Fruit fly (Drosophila melanogaster) whole organism, wandering third instar larva: ENCODE measurements around the gene mTerf3.

ENCODE experiments used
- Abd-B ChIP-seq: fragments of >200 bp; optimal IDR thresholded peaks from 2 replicates; lab custom pipeline; 2017; ENCODE audit warnings: missing biosample characterization, missing genetic modification characterization
- CG32264 ChIP-seq: fragments of 200-800 bp; sonication (Bioruptor generic); optimal IDR thresholded peaks from 2 replicates; lab custom pipeline; 2016; ENCODE audit warnings: missing biosample characterization, missing genetic modification characterization
- CG9705 ChIP-seq: fragments of 200-800 bp; sonication (Bioruptor generic); optimal IDR thresholded peaks from 2 replicates; lab custom pipeline; 2018; ENCODE audit warnings: missing biosample characterization, mild to moderate bottlenecking, missing genetic modification characterization
- CrebA ChIP-seq: fragments of 200-800 bp; sonication (Bioruptor generic); optimal IDR thresholded peaks from 2 replicates; lab custom pipeline; 2016; ENCODE audit warnings: missing biosample characterization, mild to moderate bottlenecking, missing genetic modification characterization, borderline replicate concordance
- Dfd ChIP-seq: fragments of >200 bp; optimal IDR thresholded peaks from 2 replicates; lab custom pipeline; 2017; ENCODE audit warnings: missing biosample characterization, missing genetic modification characterization
- Dif ChIP-seq: fragments of 200-275, 200-300 bp; sonication (Bioruptor generic); optimal IDR thresholded peaks from 2 replicates; lab custom pipeline; 2018; ENCODE audit warnings: missing biosample characterization, missing genetic modification characterization; ENCODE audit not compliant: partially characterized antibody
- GATAd ChIP-seq: sonication (Bioruptor generic); optimal IDR thresholded peaks from 2 replicates; lab custom pipeline; 2016; ENCODE audit warnings: missing biosample characterization, missing genetic modification characterization
- HLH106 ChIP-seq: fragments of 200-800 bp; optimal IDR thresholded peaks from 3 replicates; lab custom pipeline; 2019; ENCODE audit warnings: missing biosample characterization, mild to moderate bottlenecking, missing genetic modification characterization, moderate library complexity
- Hnf4 ChIP-seq: fragments of 200-800 bp; sonication (Bioruptor generic); optimal IDR thresholded peaks from 2 replicates; lab custom pipeline; 2016; ENCODE audit warnings: missing biosample characterization, mild to moderate bottlenecking, missing genetic modification characterization
- Hr78 ChIP-seq: fragments of >200 bp; optimal IDR thresholded peaks from 2 replicates; lab custom pipeline; 2017; ENCODE audit warnings: missing biosample characterization, missing genetic modification characterization
- Hr83 ChIP-seq: fragments of 200-300 bp; sonication (Bioruptor generic); optimal IDR thresholded peaks from 2 replicates; lab custom pipeline; 2016; ENCODE audit warnings: missing biosample characterization, mild to moderate bottlenecking, missing genetic modification characterization, moderate library complexity; ENCODE audit not compliant: poor library complexity, severe bottlenecking
- Jra ChIP-seq: sonication (Bioruptor generic); optimal IDR thresholded peaks from 2 replicates; lab custom pipeline; 2016; ENCODE audit warnings: missing biosample characterization, missing genetic modification characterization
- Mio ChIP-seq: sonication (Bioruptor generic); optimal IDR thresholded peaks from 2 replicates; lab custom pipeline; 2016; ENCODE audit warnings: missing biosample characterization, missing genetic modification characterization
- Myc ChIP-seq: fragments of >200 bp; optimal IDR thresholded peaks from 2 replicates; lab custom pipeline; 2017
- N ChIP-seq: fragments of >200 bp; optimal IDR thresholded peaks from 2 replicates; lab custom pipeline; 2018; ENCODE audit warnings: missing biosample characterization, missing external identifiers, missing genetic modification characterization
- OdsH ChIP-seq: fragments of 200-800 bp; sonication (Bioruptor generic); optimal IDR thresholded peaks from 2 replicates; lab custom pipeline; 2016; ENCODE audit warnings: missing biosample characterization, mild to moderate bottlenecking, missing genetic modification characterization
- Rel ChIP-seq, 2 experiments: fragments of 200-800 bp; sonication (Bioruptor generic) in 1 of 2; optimal IDR thresholded peaks; 2 replicates in 1 of 2; 3 replicates in 1 of 2; lab custom pipeline; 2016 to 2019; ENCODE audit warnings: mild to moderate bottlenecking in 2 of 2, missing biosample characterization in 2 of 2, missing genetic modification characterization in 2 of 2, moderate library complexity in 1 of 2
- Sp1 ChIP-seq: fragments of 200-800 bp; sonication (Bioruptor generic); optimal IDR thresholded peaks from 3 replicates; lab custom pipeline; 2019; ENCODE audit warnings: missing biosample characterization, mild to moderate bottlenecking, missing genetic modification characterization, moderate library complexity
- Vsx2 ChIP-seq: fragments of 200-300, 225-300 bp; sonication (Bioruptor generic); optimal IDR thresholded peaks from 2 replicates; lab custom pipeline; 2018; ENCODE audit warnings: missing biosample characterization, missing genetic modification characterization; ENCODE audit not compliant: partially characterized antibody
- br ChIP-seq: fragments of 200-800 bp; sonication (Bioruptor generic); optimal IDR thresholded peaks from 2 replicates; lab custom pipeline; 2016; ENCODE audit warnings: missing biosample characterization, missing genetic modification characterization
- brk ChIP-seq: fragments of 200-800 bp; sonication (Bioruptor generic); optimal IDR thresholded peaks from 2 replicates; lab custom pipeline; 2016; ENCODE audit warnings: missing biosample characterization, mild to moderate bottlenecking, missing genetic modification characterization
- dl ChIP-seq, 2 experiments: fragments of 175-275, 200-275 bp in 1 of 2; fragments of 200-275 bp in 1 of 2; sonication (Bioruptor generic); optimal IDR thresholded peaks; lab custom pipeline; 2018; ENCODE audit warnings: mild to moderate bottlenecking in 2 of 2, missing biosample characterization in 2 of 2, missing genetic modification characterization in 2 of 2, moderate library complexity in 2 of 2; ENCODE audit not compliant: partially characterized antibody in 2 of 2, insufficient read depth in 1 of 2
- dmrt93B ChIP-seq: fragments of 200-800 bp; sonication (Bioruptor generic); optimal IDR thresholded peaks from 2 replicates; lab custom pipeline; 2018; ENCODE audit warnings: missing biosample characterization, mild to moderate bottlenecking, missing genetic modification characterization
- dsf ChIP-seq: sonication (Bioruptor generic); optimal IDR thresholded peaks from 2 replicates; lab custom pipeline; 2016; ENCODE audit warnings: missing biosample characterization, missing genetic modification characterization, borderline replicate concordance
- ey ChIP-seq: fragments of 200-800 bp; sonication (Bioruptor generic); optimal IDR thresholded peaks from 2 replicates; lab custom pipeline; 2016; ENCODE audit warnings: missing biosample characterization, missing genetic modification characterization
- foxo ChIP-seq, 2 experiments: fragments of 200-800 bp; sonication (Bioruptor generic); optimal IDR thresholded peaks; 2 replicates in 1 of 2; 3 replicates in 1 of 2; lab custom pipeline; 2016 to 2017; ENCODE audit warnings: missing biosample characterization in 2 of 2, missing genetic modification characterization in 2 of 2
- fru ChIP-seq: fragments of 200-800 bp; sonication (Bioruptor generic); optimal IDR thresholded peaks from 3 replicates; lab custom pipeline; 2016; ENCODE audit warnings: missing biosample characterization, mild to moderate bottlenecking, missing genetic modification characterization
- h ChIP-seq: fragments of 200-800 bp; sonication (Bioruptor generic); optimal IDR thresholded peaks from 3 replicates; lab custom pipeline; 2016; ENCODE audit warnings: missing biosample characterization, mild to moderate bottlenecking, missing genetic modification characterization
- jim ChIP-seq: fragments of 175-275, 200-325 bp; sonication (Bioruptor generic); optimal IDR thresholded peaks from 2 replicates; lab custom pipeline; 2016; ENCODE audit warnings: missing biosample characterization, mild to moderate bottlenecking, missing genetic modification characterization
- lola ChIP-seq: fragments of >200 bp; optimal IDR thresholded peaks from 2 replicates; lab custom pipeline; 2017; ENCODE audit warnings: missing biosample characterization, missing genetic modification characterization
- pan ChIP-seq: fragments of >200 bp; optimal IDR thresholded peaks from 2 replicates; lab custom pipeline; 2017
- psq ChIP-seq: fragments of 200-800 bp; sonication (Bioruptor generic); optimal IDR thresholded peaks from 3 replicates; lab custom pipeline; 2017; ENCODE audit warnings: missing biosample characterization, mild to moderate bottlenecking, missing genetic modification characterization, moderate library complexity
- rgr ChIP-seq: fragments of 200-800 bp; sonication (Bioruptor generic); optimal IDR thresholded peaks from 3 replicates; lab custom pipeline; 2016; ENCODE audit warnings: missing biosample characterization, mild to moderate bottlenecking, missing genetic modification characterization
- sage ChIP-seq: fragments of 200-800 bp; sonication (Bioruptor generic); optimal IDR thresholded peaks from 2 replicates; lab custom pipeline; 2016; ENCODE audit warnings: missing biosample characterization, mild to moderate bottlenecking, missing genetic modification characterization
- sv ChIP-seq: fragments of 200-800 bp; sonication (Bioruptor generic); optimal IDR thresholded peaks from 3 replicates; lab custom pipeline; 2016; ENCODE audit warnings: missing biosample characterization, missing genetic modification characterization
- tai ChIP-seq: sonication (Bioruptor generic); optimal IDR thresholded peaks from 2 replicates; lab custom pipeline; 2016; ENCODE audit warnings: missing biosample characterization, missing genetic modification characterization
- usp ChIP-seq: fragments of >200 bp; optimal IDR thresholded peaks from 2 replicates; lab custom pipeline; 2017; ENCODE audit warnings: missing biosample characterization, missing genetic modification characterization
- woc ChIP-seq: sonication (Bioruptor generic); optimal IDR thresholded peaks from 2 replicates; lab custom pipeline; 2016; ENCODE audit warnings: missing biosample characterization, mild to moderate bottlenecking, missing genetic modification characterization

mTerf3 gene

dm6 chr3L:20472607-20473006, 48.0 kb downstream of the mTerf3 start:
- TF ChIP-seq GATAd: no peak
- TF ChIP-seq foxo (GFP tag; optimal IDR thresholded peaks at IDR 0.05; lab: Kevin White, UChicago): no peak
- TF ChIP-seq dmrt93B (GFP tag; lab: Kevin White, UChicago): no peak
- no peak for TF ChIP-seq Jra (GFP tag; lab: Kevin White, UChicago)
- TF ChIP-seq CrebA: no peak
- TF ChIP-seq brk (GFP tag; lab: Kevin White, UChicago): no peak
- no peak for TF ChIP-seq Hr83

dm6 chr3L:20471499-20472313, 48.9 kb downstream of the mTerf3 start:
- TF ChIP-seq CG32264 (no peak), psq (GFP tag; lab: Kevin White, UChicago) (no peak), ey (GFP tag; lab: Kevin White, UChicago) (no peak), Vsx2 (GFP tag; lab: Kevin White, UChicago) (no peak), rgr (GFP tag; lab: Kevin White, UChicago) (peak; percentile 72), Dfd (GFP tag; lab: Kevin White, UChicago) (no peak), Sp1 (GFP tag; lab: Kevin White, UChicago) (peak; percentile 6), sv (GFP tag; lab: Kevin White, UChicago) (no peak), N (GFP tag; lab: Kevin White, UChicago) (no peak), HLH106 (peak; percentile 9), h (GFP tag; lab: Kevin White, UChicago) (peak; percentile 21), CrebA (no peak), Mio (GFP tag; lab: Kevin White, UChicago) (no peak), Hr83 (peak; percentile 27), dl (GFP tag; optimal IDR thresholded peaks at IDR 0.05; lab: Kevin White, UChicago; ENCODE audit: insufficient read depth in 1 of 2, partially characterized antibody in 2 of 2) (no peak), Hnf4 (GFP tag; lab: Kevin White, UChicago) (peak; percentile 12), Jra (GFP tag; lab: Kevin White, UChicago) (no peak), br (peak; percentile 31), tai (GFP tag; lab: Kevin White, UChicago) (peak; percentile 9), lola (no peak), jim (no peak), CG9705 (GFP tag; lab: Kevin White, UChicago) (no peak), Hr78 (GFP tag; lab: Kevin White, UChicago) (no peak), Myc (lab: Kevin White, UChicago) (no peak), dsf (no peak), foxo (GFP tag; optimal IDR thresholded peaks at IDR 0.05; lab: Kevin White, UChicago) (peak in 1 of 2 experiments; percentile 41), OdsH (GFP tag; lab: Kevin White, UChicago) (peak; percentile 18), Rel (GFP tag; optimal IDR thresholded peaks at IDR 0.05; lab: Kevin White, UChicago) (no peak), Rel (tag; optimal IDR thresholded peaks at IDR 0.05; lab: Kevin White, UChicago) (peak; percentile 38), Dif (GFP tag; lab: Kevin White, UChicago) (no peak), Abd-B (GFP tag; lab: Kevin White, UChicago) (no peak), brk (GFP tag; lab: Kevin White, UChicago) (peak; percentile 19), GATAd (no peak), dmrt93B (GFP tag; lab: Kevin White, UChicago) (no peak), fru (GFP tag; lab: Kevin White, UChicago) (peak; percentile 48), pan (no peak), usp (GFP tag; lab: Kevin White, UChicago) (no peak), sage (GFP tag; lab: Kevin White, UChicago) (no peak), woc (GFP tag; lab: Kevin White, UChicago) (no peak)
- TF ChIP-seq, all 38 proteins: peak for 13
